Worm (Caenorhabditis elegans) whole organism, L3 larva: ENCODE measurements around the gene mev-1.

Experiments used
- aly-2 ChIP-seq: fragments of 150-350 bp; optimal IDR thresholded peaks from 2 replicates; lab custom pipeline; 2014; ENCODE audit warnings: missing biosample characterization, missing genetic modification characterization
- ceh-82 ChIP-seq: fragments of 150-350 bp; optimal IDR thresholded peaks from 2 replicates; lab custom pipeline; 2014; ENCODE audit warnings: missing biosample characterization, missing genetic modification characterization
- daf-12 ChIP-seq: fragments of 150-350 bp; optimal IDR thresholded peaks from 2 replicates; lab custom pipeline; 2014; ENCODE audit warnings: missing biosample characterization, missing genetic modification reagents, missing genetic modification characterization
- egl-5 ChIP-seq: fragments of 150-350 bp; optimal IDR thresholded peaks from 2 replicates; lab custom pipeline; 2017; ENCODE audit warnings: missing biosample characterization, missing genetic modification reagents, missing genetic modification characterization, inconsistent platforms
- elt-1 ChIP-seq: fragments of 150-350 bp; optimal IDR thresholded peaks from 2 replicates; lab custom pipeline; 2014; ENCODE audit warnings: missing biosample characterization, missing genetic modification characterization
- lin-39 ChIP-seq: fragments of 150-350 bp; optimal IDR thresholded peaks from 2 replicates; lab custom pipeline; 2018; ENCODE audit warnings: missing biosample characterization, missing genetic modification reagents, missing genetic modification characterization
- nfya-1 ChIP-seq: sonication (generic microtip); optimal IDR thresholded peaks from 2 replicates; lab custom pipeline; 2017; ENCODE audit warnings: missing genetic modification characterization, mild to moderate bottlenecking, missing compliant biosample characterization, antibody characterized with exemption, moderate library complexity; ENCODE audit not compliant: insufficient read depth
- tbx-2 ChIP-seq: sonication (generic microtip); optimal IDR thresholded peaks from 2 replicates; lab custom pipeline; 2016; ENCODE audit warnings: mild to moderate bottlenecking, missing genetic modification characterization, missing compliant biosample characterization
- ztf-11 ChIP-seq: fragments of 150-350 bp; optimal IDR thresholded peaks from 2 replicates; lab custom pipeline; 2014; ENCODE audit warnings: missing biosample characterization, missing genetic modification characterization

ce11 chrIII:10379632-10380031, 45.6 kb downstream of the mev-1 start:
- TF ChIP-seq tbx-2 (tag; lab: Kevin White, UChicago) = no peak
- no peak for TF ChIP-seq lin-39 (tag; lab: Kevin White, UChicago)
- TF ChIP-seq daf-12 = no peak
- TF ChIP-seq ceh-82 (tag; lab: Kevin White, UChicago) = no peak
- no peak for TF ChIP-seq nfya-1 (tag; lab: Kevin White, UChicago)
- no peak for TF ChIP-seq ztf-11
- no peak for TF ChIP-seq elt-1 (tag; lab: Kevin White, UChicago)
- no peak for TF ChIP-seq aly-2 (tag; lab: Kevin White, UChicago)
- TF ChIP-seq egl-5 (tag; lab: Kevin White, UChicago) = no peak
